Fruit fly (Drosophila melanogaster) whole organism, embryonic: ENCODE measurements around the gene Rab3-GAP.

Experiments used
- Adf1 ChIP-seq: fragments of 200-800 bp; sonication (Bioruptor generic); IDR thresholded peaks from 2 replicates; pipeline ENCODE4 v1.3.6; 2022; ENCODE audit warnings: missing biosample characterization, missing genetic modification characterization
- Awh ChIP-seq: fragments of 200-800 bp; sonication (Bioruptor generic); IDR thresholded peaks from 2 replicates; pipeline ENCODE4, ENCODE4 v1.3.6; 2022; ENCODE audit warnings: missing biosample characterization, missing genetic modification characterization
- Bgb ChIP-seq: fragments of 200-800 bp; sonication (Bioruptor generic); IDR thresholded peaks from 2 replicates; pipeline ENCODE4 v1.3.6; 2022; ENCODE audit warnings: missing biosample characterization, missing genetic modification characterization; ENCODE audit not compliant: partially characterized antibody
- CG1024 ChIP-seq: fragments of 200-800 bp; sonication (Bioruptor generic); IDR thresholded peaks from 2 replicates; pipeline ENCODE4 v1.3.6; 2022; ENCODE audit warnings: missing biosample characterization, missing genetic modification characterization
- CG10321 ChIP-seq: fragments of 200-800 bp; sonication (Bioruptor generic); IDR thresholded peaks from 2 replicates; pipeline ENCODE4 v1.3.6; 2022; ENCODE audit warnings: missing biosample characterization, missing genetic modification characterization
- CG10431 ChIP-seq: fragments of 200-800 bp; sonication (Bioruptor generic); optimal IDR thresholded peaks from 3 replicates; lab custom pipeline; 2018; ENCODE audit warnings: missing biosample characterization, mild to moderate bottlenecking, missing genetic modification characterization
- CG10654 ChIP-seq: fragments of 200-800 bp; sonication (Bioruptor generic); optimal IDR thresholded peaks from 2 replicates; lab custom pipeline; 2016; ENCODE audit warnings: missing biosample characterization, missing genetic modification characterization
- CG13287 ChIP-seq: fragments of 200-800 bp; sonication (Bioruptor generic); IDR thresholded peaks from 2 replicates; pipeline ENCODE4 v1.3.6; 2022; ENCODE audit warnings: missing biosample characterization, missing genetic modification characterization; ENCODE audit not compliant: partially characterized antibody
- CG14441 ChIP-seq: fragments of 200-800 bp; sonication (Bioruptor generic); IDR thresholded peaks from 2 replicates; pipeline ENCODE4 v1.3.6; 2022; ENCODE audit warnings: missing biosample characterization, missing genetic modification characterization
- CG14965 ChIP-seq: fragments of 200-800 bp; sonication (Bioruptor generic); optimal IDR thresholded peaks from 2 replicates; lab custom pipeline; 2016; ENCODE audit warnings: missing biosample characterization, missing genetic modification characterization, borderline replicate concordance
- CG15479 ChIP-seq: fragments of 200-800 bp; sonication (Bioruptor generic); optimal IDR thresholded peaks from 3 replicates; lab custom pipeline; 2019; ENCODE audit warnings: missing biosample characterization, mild to moderate bottlenecking, missing genetic modification characterization, moderate library complexity
- CG15514 ChIP-seq: fragments of 200-800 bp; sonication (Bioruptor generic); optimal IDR thresholded peaks from 3 replicates; lab custom pipeline; 2017; ENCODE audit warnings: missing biosample characterization, missing genetic modification characterization, mild to moderate bottlenecking, moderate library complexity, missing genetic modification reagents
- CG15601 ChIP-seq: fragments of 200-800 bp; sonication (Bioruptor generic); optimal IDR thresholded peaks from 3 replicates; lab custom pipeline; 2019; ENCODE audit warnings: missing biosample characterization, mild to moderate bottlenecking, missing genetic modification characterization, moderate library complexity
- CG18476 ChIP-seq: fragments of 200-800 bp; sonication (Bioruptor generic); optimal IDR thresholded peaks from 2 replicates; lab custom pipeline; 2016; ENCODE audit warnings: missing biosample characterization, mild to moderate bottlenecking, missing genetic modification characterization
- CG3726 ChIP-seq: fragments of 200-800 bp; sonication (Bioruptor generic); IDR thresholded peaks from 3 replicates; pipeline ENCODE4, ENCODE4 v1.3.6; 2022; ENCODE audit warnings: missing biosample characterization, missing genetic modification characterization
- CG7271 ChIP-seq: fragments of 200-800 bp; sonication (Bioruptor generic); optimal IDR thresholded peaks from 2 replicates; lab custom pipeline; 2018; ENCODE audit warnings: missing biosample characterization, mild to moderate bottlenecking, missing genetic modification characterization, moderate library complexity
- CG8944 ChIP-seq: fragments of 200-800 bp; sonication (Bioruptor generic); optimal IDR thresholded peaks from 3 replicates; lab custom pipeline; 2016; ENCODE audit warnings: missing biosample characterization, missing genetic modification characterization
- CG9932 ChIP-seq: fragments of 200-800 bp; sonication (Bioruptor generic); IDR thresholded peaks from 2 replicates; pipeline ENCODE4 v1.3.6; 2022; ENCODE audit warnings: missing biosample characterization, missing genetic modification characterization
- CTCF ChIP-seq: fragments of 200-800 bp; sonication (Bioruptor generic); optimal IDR thresholded peaks from 2 replicates; lab custom pipeline; 2017; ENCODE audit warnings: missing biosample characterization, mild to moderate bottlenecking, missing genetic modification characterization, moderate library complexity
- CkIIα-i1 ChIP-seq: fragments of 200-800 bp; sonication (Bioruptor generic); IDR thresholded peaks from 2 replicates; pipeline ENCODE4 v1.3.6; 2022; ENCODE audit warnings: missing biosample characterization, missing genetic modification characterization
- Dad ChIP-seq: fragments of 200-800 bp; sonication (Bioruptor generic); optimal IDR thresholded peaks from 3 replicates; lab custom pipeline; 2016; ENCODE audit warnings: missing biosample characterization, missing genetic modification characterization
- Dbx ChIP-seq: fragments of 200-800 bp; sonication (Bioruptor generic); IDR thresholded peaks from 3 replicates; pipeline ENCODE4 v1.3.6; 2022; ENCODE audit warnings: missing biosample characterization, missing genetic modification characterization
- Elba2 ChIP-seq: fragments of 200-800 bp; sonication (Bioruptor generic); optimal IDR thresholded peaks from 3 replicates; lab custom pipeline; 2016; ENCODE audit warnings: missing biosample characterization, missing genetic modification characterization
- Hand ChIP-seq: fragments of 200-800 bp; sonication (Bioruptor generic); optimal IDR thresholded peaks from 2 replicates; lab custom pipeline; 2017; ENCODE audit warnings: mild to moderate bottlenecking, missing biosample characterization, missing genetic modification reagents, missing genetic modification characterization
- Hey ChIP-seq: fragments of 200-800 bp; sonication (Bioruptor generic); optimal IDR thresholded peaks from 3 replicates; lab custom pipeline; 2018; ENCODE audit warnings: missing biosample characterization, mild to moderate bottlenecking, missing genetic modification characterization
- Lhr ChIP-seq: fragments of 200-800 bp; sonication (Bioruptor generic); optimal IDR thresholded peaks from 3 replicates; lab custom pipeline; 2017; ENCODE audit warnings: mild to moderate bottlenecking, missing biosample characterization, missing genetic modification reagents, missing genetic modification characterization
- Nf-YC ChIP-seq: fragments of 200-800 bp; optimal IDR thresholded peaks from 3 replicates; lab custom pipeline; 2019; ENCODE audit warnings: missing biosample characterization, mild to moderate bottlenecking, missing genetic modification characterization, moderate library complexity
- Ravus ChIP-seq: fragments of 200-800 bp; sonication (Bioruptor generic); IDR thresholded peaks from 2 replicates; pipeline ENCODE4 v1.3.6; 2022; ENCODE audit warnings: missing biosample characterization, missing genetic modification characterization
- Six4 ChIP-seq: fragments of 200-800 bp; sonication (Bioruptor generic); optimal IDR thresholded peaks from 2 replicates; lab custom pipeline; 2016; ENCODE audit warnings: missing biosample characterization, missing genetic modification characterization
- Ssrp ChIP-seq: fragments of 200-800 bp; sonication (Bioruptor generic); optimal IDR thresholded peaks from 2 replicates; lab custom pipeline; 2018; ENCODE audit warnings: missing biosample characterization, mild to moderate bottlenecking, missing genetic modification characterization, moderate library complexity
- YL-1 ChIP-seq: fragments of 200-800 bp; sonication (Bioruptor generic); optimal IDR thresholded peaks from 3 replicates; lab custom pipeline; 2017; ENCODE audit warnings: missing biosample characterization, mild to moderate bottlenecking, missing genetic modification characterization
- abd-A ChIP-seq: fragments of 200-800 bp; sonication (Bioruptor generic); optimal IDR thresholded peaks from 3 replicates; lab custom pipeline; 2019; ENCODE audit warnings: missing biosample characterization, mild to moderate bottlenecking, missing genetic modification characterization, moderate library complexity
- bcd ChIP-seq: fragments of 200-800 bp; sonication (Bioruptor generic); optimal IDR thresholded peaks from 2 replicates; lab custom pipeline; 2017; ENCODE audit warnings: missing biosample characterization, mild to moderate bottlenecking, missing genetic modification characterization
- cato ChIP-seq: fragments of 200-800 bp; sonication (Bioruptor generic); optimal IDR thresholded peaks from 2 replicates; lab custom pipeline; 2016; ENCODE audit warnings: missing biosample characterization, missing genetic modification characterization, borderline replicate concordance
- chinmo ChIP-seq: fragments of 200-800 bp; sonication (Bioruptor generic); IDR thresholded peaks from 4 replicates; pipeline ENCODE4 v1.3.6; 2022; ENCODE audit warnings: missing biosample characterization, missing genetic modification characterization; ENCODE audit not compliant: partially characterized antibody
- ftz-f1 ChIP-seq: fragments of 200-800 bp; sonication (Bioruptor generic); optimal IDR thresholded peaks from 2 replicates; lab custom pipeline; 2016; ENCODE audit warnings: missing biosample characterization, missing genetic modification characterization
- fu2 ChIP-seq: fragments of 200-800 bp; sonication (Bioruptor generic); optimal IDR thresholded peaks from 2 replicates; lab custom pipeline; 2016; ENCODE audit warnings: missing biosample characterization, missing genetic modification characterization
- gcm ChIP-seq: fragments of 200-800 bp; sonication (Bioruptor generic); optimal IDR thresholded peaks from 2 replicates; lab custom pipeline; 2019; ENCODE audit warnings: missing biosample characterization, mild to moderate bottlenecking, missing genetic modification characterization, moderate library complexity
- gro ChIP-seq: fragments of 200-800 bp; sonication (Bioruptor generic); optimal IDR thresholded peaks from 2 replicates; lab custom pipeline; 2016; ENCODE audit warnings: missing biosample characterization, missing genetic modification characterization
- nom ChIP-seq: fragments of 200-800 bp; sonication (Bioruptor generic); optimal IDR thresholded peaks from 2 replicates; lab custom pipeline; 2017; ENCODE audit warnings: missing biosample characterization, missing genetic modification characterization, mild to moderate bottlenecking, moderate library complexity, missing genetic modification reagents
- pan ChIP-seq, 4 experiments: fragments of >200 bp in 3 of 4; fragments of 200-800 bp in 1 of 4; sonication (Bioruptor generic) in 1 of 4; optimal IDR thresholded peaks in 3 of 4; IDR thresholded peaks in 1 of 4; 2 replicates each; pipeline versions ENCODE4 v1.3.6 to Lab custom; 2017 to 2022; ENCODE audit warnings: missing biosample characterization in 2 of 4, missing genetic modification characterization in 2 of 4, mixed read lengths in 1 of 4
- pho ChIP-seq: fragments of 200-800 bp; sonication (Bioruptor generic); optimal IDR thresholded peaks from 2 replicates; lab custom pipeline; 2016; ENCODE audit warnings: missing biosample characterization, missing genetic modification characterization
- ranshi ChIP-seq: fragments of 200-800 bp; sonication (Bioruptor generic); IDR thresholded peaks from 2 replicates; pipeline ENCODE4 v1.3.6; 2022; ENCODE audit warnings: missing biosample characterization, missing genetic modification characterization
- schlank ChIP-seq: fragments of 200-800 bp; sonication (Bioruptor generic); optimal IDR thresholded peaks from 2 replicates; lab custom pipeline; 2018; ENCODE audit warnings: missing biosample characterization, mild to moderate bottlenecking, missing genetic modification characterization
- so ChIP-seq: fragments of 200-800 bp; sonication (Bioruptor generic); IDR thresholded peaks from 3 replicates; pipeline ENCODE4 v1.3.6; 2022; ENCODE audit warnings: missing biosample characterization, missing genetic modification characterization
- trh ChIP-seq: fragments of 200-800 bp; sonication (Bioruptor generic); optimal IDR thresholded peaks from 2 replicates; lab custom pipeline; 2016; ENCODE audit warnings: missing biosample characterization, missing genetic modification characterization
- vnd ChIP-seq: fragments of 200-800 bp; sonication (Bioruptor generic); IDR thresholded peaks from 3 replicates; pipeline ENCODE4 v1.3.6; 2022; ENCODE audit warnings: missing biosample characterization, missing genetic modification characterization; ENCODE audit not compliant: partially characterized antibody

Rab3-GAP gene

DNA sequence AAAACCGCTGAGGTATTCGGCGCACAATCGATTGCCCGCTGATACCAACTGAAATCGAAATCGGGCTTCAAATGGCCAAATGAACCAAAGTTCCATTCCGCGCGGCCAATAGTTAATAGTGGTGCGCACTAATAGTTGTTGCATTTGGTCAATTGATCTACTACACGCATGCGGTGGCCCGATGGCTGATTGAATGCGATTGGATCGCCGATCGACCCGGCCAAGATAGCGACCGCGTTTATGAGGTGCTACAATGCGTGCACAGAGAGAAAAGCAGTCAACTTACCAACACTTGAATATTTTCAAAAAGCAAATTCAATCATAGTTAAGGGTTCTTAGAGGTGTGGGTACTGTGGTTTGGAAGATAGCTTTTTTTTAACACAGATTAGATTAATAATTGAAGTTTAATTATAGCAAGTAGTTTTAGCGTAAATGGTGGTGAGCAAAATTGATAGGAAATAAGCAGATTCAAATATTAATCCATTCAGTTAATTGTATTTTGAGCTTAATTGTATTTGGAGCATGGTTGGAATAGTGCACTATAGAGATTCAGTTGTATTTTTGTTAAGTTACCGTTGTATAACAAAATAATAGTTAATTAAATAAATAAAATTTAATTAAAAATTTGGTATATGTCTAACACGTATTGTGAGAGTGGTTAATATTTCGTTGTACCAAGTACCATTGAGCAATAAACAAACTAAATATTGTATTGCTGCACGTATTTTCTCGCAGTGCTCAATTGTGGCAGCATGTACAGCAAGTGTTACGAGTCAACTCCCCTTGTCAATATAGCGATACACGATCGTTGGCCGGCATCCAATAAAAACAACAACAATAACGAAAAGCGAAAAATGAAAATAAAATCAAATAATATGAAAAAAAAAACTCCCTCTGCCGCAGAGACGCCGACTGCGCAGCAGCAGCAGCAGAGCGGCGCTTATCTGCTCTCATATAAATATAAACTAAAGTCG lies 36.2 kb downstream of the Rab3-GAP start (continued):
- TF ChIP-seq Dad (GFP tag; lab: Kevin White, UChicago), result no peak
- TF ChIP-seq CG14965 (GFP tag; lab: Kevin White, UChicago), result no peak
- TF ChIP-seq ranshi, result peak; percentile 46; the same call in 1 of the 2 replicates
- 0 out of 4 replicates have a peak, but pooled peaks have one; percentile 64 for TF ChIP-seq chinmo
- TF ChIP-seq Awh (GFP tag; lab: Robert Waterston, UW), result peak; percentile 52
- TF ChIP-seq Ssrp (tag; lab: Kevin White, UChicago), result peak; percentile 65
- no peak for TF ChIP-seq pan (optimal IDR thresholded peaks at IDR 0.05; lab: Kevin White, UChicago)
- peak in 1 of 2 experiments; percentile 43 for TF ChIP-seq pan (GFP tag; optimal IDR thresholded peaks at IDR 0.05 in 1 of 2, IDR thresholded peaks at IDR 0.05 in 1 of 2)
- TF ChIP-seq Ravus (GFP tag; lab: Robert Waterston, UW), result peak; percentile 37
- no peak for TF ChIP-seq ftz-f1 (GFP tag; lab: Kevin White, UChicago)
- no peak for TF ChIP-seq schlank
- peak; percentile 31 for TF ChIP-seq trh (GFP tag; lab: Kevin White, UChicago)
- TF ChIP-seq pho (GFP tag; lab: Kevin White, UChicago), result peak; percentile 35
- no peak for TF ChIP-seq CG15479 (GFP tag; lab: Kevin White, UChicago)
- TF ChIP-seq vnd (GFP tag; lab: Robert Waterston, UW), result no peak
- TF ChIP-seq CG18476 (GFP tag; lab: Kevin White, UChicago), result peak; percentile 35
- peak; percentile 17 for TF ChIP-seq CG10431
- peak; percentile 62 for TF ChIP-seq CG14441 (GFP tag; lab: Robert Waterston, UW)
- TF ChIP-seq cato (GFP tag; lab: Kevin White, UChicago), result peak; percentile 29
- no peak for TF ChIP-seq CG9932 (GFP tag; lab: Robert Waterston, UW)
- TF ChIP-seq CkIIα-i1 (GFP tag; lab: Robert Waterston, UW), result no peak
- no peak for TF ChIP-seq Elba2 (GFP tag; lab: Kevin White, UChicago)
- TF ChIP-seq CG10321 (GFP tag; lab: Robert Waterston, UW), result no peak
- TF ChIP-seq CG13287 (GFP tag; lab: Robert Waterston, UW), result peak; percentile 32; the same call in 1 of the 2 replicates
- TF ChIP-seq CG8944 (GFP tag; lab: Kevin White, UChicago), result peak; percentile 37
- no peak for TF ChIP-seq gro (GFP tag; lab: Kevin White, UChicago)
- TF ChIP-seq Six4 (GFP tag; lab: Kevin White, UChicago), result peak; percentile 44
- peak; percentile 20 for TF ChIP-seq gcm (GFP tag; lab: Kevin White, UChicago)
- TF ChIP-seq fu2 (GFP tag; lab: Kevin White, UChicago), result peak; percentile 11
- TF ChIP-seq CG7271 (tag; lab: Kevin White, UChicago), result no peak
- peak; percentile 35 for TF ChIP-seq Hand
- no peak for TF ChIP-seq Hey (tag; lab: Kevin White, UChicago)
- peak; percentile 38 for TF ChIP-seq CG15601 (tag; lab: Kevin White, UChicago)
- peak; percentile 52 for TF ChIP-seq Nf-YC (tag; lab: Kevin White, UChicago)
- 0 out of 3 replicates have a peak, but pooled peaks have one; percentile 47 for TF ChIP-seq CG3726 (GFP tag; lab: Robert Waterston, UW)
- peak; percentile 34 for TF ChIP-seq CG10654 (GFP tag; lab: Kevin White, UChicago)
- TF ChIP-seq Lhr (GFP tag; lab: Kevin White, UChicago), result peak; percentile 8
- TF ChIP-seq Dbx (GFP tag; lab: Robert Waterston, UW), result no peak
- peak; percentile 39; the same call in 1 of the 3 replicates for TF ChIP-seq so (GFP tag; lab: Robert Waterston, UW)
- TF ChIP-seq Adf1, result peak; percentile 97
- TF ChIP-seq abd-A (tag; lab: Kevin White, UChicago), result no peak
- TF ChIP-seq CG1024 (GFP tag; lab: Robert Waterston, UW), result no peak; the same call in 1 of the 2 replicates
- no peak for TF ChIP-seq YL-1 (GFP tag; lab: Kevin White, UChicago)
- TF ChIP-seq CTCF, result no peak
- TF ChIP-seq CG15514, result peak; percentile 95
- TF ChIP-seq Bgb (GFP tag; lab: Robert Waterston, UW), result 0 out of 2 replicates have a peak, but pooled peaks have one; percentile 35
- TF ChIP-seq bcd (GFP tag; lab: Kevin White, UChicago), result peak; percentile 60
- TF ChIP-seq nom, result peak; percentile 98
